Fruit fly (Drosophila melanogaster): ENCODE data around the gene CG34283.

- no peak for TF ChIP-seq CG8301 (tag; optimal IDR thresholded peaks at IDR 0.05)
- TF ChIP-seq CG8159 (tag; optimal IDR thresholded peaks at IDR 0.05): no peak
- TF ChIP-seq CG17806 (tag; optimal IDR thresholded peaks at IDR 0.05): peak; percentile 56
- no peak for TF ChIP-seq Pif1A (GFP tag; optimal IDR thresholded peaks at IDR 0.05)
Observed at dm6 chr3R:18758548-18759257, 36.3 kb upstream of the CG34283 start, which contains the start of gene Epg5.
